Worm (Caenorhabditis elegans): ENCODE data around the gene cdh-5.

DNA sequence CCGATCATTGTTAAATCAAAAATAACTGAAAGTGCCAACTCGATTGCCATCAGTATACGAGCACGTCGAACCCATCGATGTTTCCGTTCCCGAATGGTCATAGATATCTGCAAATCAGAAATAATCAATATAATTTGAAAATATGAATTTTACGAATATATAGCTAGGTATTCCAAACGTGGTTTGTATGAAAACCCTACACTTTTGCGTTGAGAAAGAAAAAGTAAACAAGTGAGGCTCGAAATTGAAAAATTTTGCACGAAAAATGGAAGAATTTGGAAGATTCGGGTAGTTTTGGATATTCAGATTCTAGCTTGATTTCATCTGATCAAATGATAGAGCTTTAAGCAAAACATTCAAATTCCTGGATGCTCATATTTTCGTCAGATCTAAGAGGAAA lies 30.0 kb upstream of the cdh-5 start, which contains the start of gene F42A9.9:
- TF ChIP-seq ama-1 (optimal IDR thresholded peaks at IDR 0.05): no peak
- no peak for TF ChIP-seq ceh-36 (tag; optimal IDR thresholded peaks at IDR 0.05)
- no peak for TF ChIP-seq sea-1 (GFP tag; conservative IDR thresholded peaks at IDR 0.05)
- no peak for TF ChIP-seq hmbx-1 (tag; optimal IDR thresholded peaks at IDR 0.05)
- TF ChIP-seq ets-7 (tag; optimal IDR thresholded peaks at IDR 0.05): no peak
- no peak for TF ChIP-seq tbx-37 (GFP tag; conservative IDR thresholded peaks at IDR 0.05)
- TF ChIP-seq ceh-13 (GFP tag; optimal IDR thresholded peaks at IDR 0.05): no peak
- no peak for TF ChIP-seq pes-1 (GFP tag; IDR thresholded peaks at IDR 0.05)
- TF ChIP-seq F13C5.2 (tag; optimal IDR thresholded peaks at IDR 0.05): no peak
- TF ChIP-seq tbx-11 (GFP tag; IDR thresholded peaks at IDR 0.05): no peak
- TF ChIP-seq scrt-1 (GFP tag; IDR thresholded peaks at IDR 0.05): no peak
- TF ChIP-seq aly-1 (tag; optimal IDR thresholded peaks at IDR 0.05): no peak
- no peak for TF ChIP-seq B0310.2 (tag; optimal IDR thresholded peaks at IDR 0.05)

Data from whole organism, early embryonic.